Fruit fly (Drosophila melanogaster): Measurements from ENCODE around the gene Tfb4.

Gene Tfb4

dm6 chr2L:1134011-1134743 lies 16.3 kb downstream of the Tfb4 start, which contains the start of the genes Iris and CG4577:
Gene Iris (minus strand): TSS chr2L:1134098.
Gene CG4577 (plus strand): TSS chr2L:1134693.
- TF ChIP-seq psq (optimal IDR thresholded peaks at IDR 0.05) (no peak), EcR (GFP tag; optimal IDR thresholded peaks at IDR 0.05) (no peak), pan (optimal IDR thresholded peaks at IDR 0.05) (no peak), usp (GFP tag; optimal IDR thresholded peaks at IDR 0.05) (no peak), CG8478 (optimal IDR thresholded peaks at IDR 0.05) (no peak), Dll (optimal IDR thresholded peaks at IDR 0.05) (no peak)

- TF ChIP-seq EcR (GFP tag; optimal IDR thresholded peaks at IDR 0.05) (no peak), usp (GFP tag; optimal IDR thresholded peaks at IDR 0.05) (no peak), Dll (optimal IDR thresholded peaks at IDR 0.05) (no peak), CG8478 (optimal IDR thresholded peaks at IDR 0.05) (no peak), psq (optimal IDR thresholded peaks at IDR 0.05) (no peak)
Measured at dm6 chr2L:1128932-1129887, 21.3 kb downstream of the Tfb4 start, which contains the start of the genes Pino and TBC1D23. Gene Pino (minus strand): TSS chr2L:1128953. Gene TBC1D23 (plus strand): TSS chr2L:1129316.

dm6 chr2L:1128344-1128931 lies 22.0 kb downstream of the Tfb4 start:
- TF ChIP-seq CG8478 (optimal IDR thresholded peaks at IDR 0.05) (no peak), usp (GFP tag; optimal IDR thresholded peaks at IDR 0.05) (no peak), Dll (optimal IDR thresholded peaks at IDR 0.05) (no peak), EcR (GFP tag; optimal IDR thresholded peaks at IDR 0.05) (no peak), pan (optimal IDR thresholded peaks at IDR 0.05) (no peak), psq (optimal IDR thresholded peaks at IDR 0.05) (no peak)

dm6 chr2L:1127434-1128089 lies 22.9 kb downstream of the Tfb4 start:
- TF ChIP-seq CG8478 (optimal IDR thresholded peaks at IDR 0.05) (no peak), pan (optimal IDR thresholded peaks at IDR 0.05) (no peak), usp (GFP tag; optimal IDR thresholded peaks at IDR 0.05) (no peak), EcR (GFP tag; optimal IDR thresholded peaks at IDR 0.05) (no peak), psq (optimal IDR thresholded peaks at IDR 0.05) (no peak), Dll (optimal IDR thresholded peaks at IDR 0.05) (no peak)

dm6 chr2L:1126527-1126926 lies 23.9 kb downstream of the Tfb4 start:
- TF ChIP-seq psq (optimal IDR thresholded peaks at IDR 0.05) (no peak), usp (GFP tag; optimal IDR thresholded peaks at IDR 0.05) (no peak), CG8478 (optimal IDR thresholded peaks at IDR 0.05) (no peak), pan (optimal IDR thresholded peaks at IDR 0.05) (no peak), Dll (optimal IDR thresholded peaks at IDR 0.05) (no peak), EcR (GFP tag; optimal IDR thresholded peaks at IDR 0.05) (no peak)

- TF ChIP-seq CG8478 (optimal IDR thresholded peaks at IDR 0.05) (no peak), pan (optimal IDR thresholded peaks at IDR 0.05) (no peak), psq (optimal IDR thresholded peaks at IDR 0.05) (no peak), EcR (GFP tag; optimal IDR thresholded peaks at IDR 0.05) (no peak), usp (GFP tag; optimal IDR thresholded peaks at IDR 0.05) (no peak), Dll (optimal IDR thresholded peaks at IDR 0.05) (no peak)
Measured at dm6 chr2L:1125437-1125836, 25.0 kb downstream of the Tfb4 start.

- TF ChIP-seq CG8478 (optimal IDR thresholded peaks at IDR 0.05) (no peak), psq (optimal IDR thresholded peaks at IDR 0.05) (no peak), EcR (GFP tag; optimal IDR thresholded peaks at IDR 0.05) (no peak), pan (optimal IDR thresholded peaks at IDR 0.05) (no peak), usp (GFP tag; optimal IDR thresholded peaks at IDR 0.05) (no peak), Dll (optimal IDR thresholded peaks at IDR 0.05) (no peak)
Measured at dm6 chr2L:1124265-1124664, 26.2 kb downstream of the Tfb4 start.

- TF ChIP-seq CG8478 (optimal IDR thresholded peaks at IDR 0.05) (no peak), pan (optimal IDR thresholded peaks at IDR 0.05) (no peak), Dll (optimal IDR thresholded peaks at IDR 0.05) (no peak), psq (optimal IDR thresholded peaks at IDR 0.05) (no peak), usp (GFP tag; optimal IDR thresholded peaks at IDR 0.05) (no peak), EcR (GFP tag; optimal IDR thresholded peaks at IDR 0.05) (no peak)
Measured at dm6 chr2L:1123078-1123818, 27.2 kb downstream of the Tfb4 start.

- TF ChIP-seq EcR (GFP tag; optimal IDR thresholded peaks at IDR 0.05) (no peak), pan (optimal IDR thresholded peaks at IDR 0.05) (no peak), usp (GFP tag; optimal IDR thresholded peaks at IDR 0.05) (no peak), Dll (optimal IDR thresholded peaks at IDR 0.05) (no peak), psq (optimal IDR thresholded peaks at IDR 0.05) (no peak), CG8478 (optimal IDR thresholded peaks at IDR 0.05) (no peak)
Measured at dm6 chr2L:1122711-1122960, 27.8 kb downstream of the Tfb4 start.

- TF ChIP-seq psq (optimal IDR thresholded peaks at IDR 0.05) (no peak), pan (optimal IDR thresholded peaks at IDR 0.05) (no peak), usp (GFP tag; optimal IDR thresholded peaks at IDR 0.05) (no peak), CG8478 (optimal IDR thresholded peaks at IDR 0.05) (no peak)
Measured at dm6 chr2L:1121942-1122710, 28.4 kb downstream of the Tfb4 start.
